Worm (Caenorhabditis elegans) whole organism, mixed stage, embryonic: ENCODE measurements around the gene wht-8.
A peak's percentile ranks its signal among the peaks of the same experiment; 100 is the strongest.

ENCODE experiments used
- M03D4.4 ChIP-seq: sonication (generic microtip); optimal IDR thresholded peaks from 2 replicates; lab custom pipeline; 2017; ENCODE audit warnings: mild to moderate bottlenecking, missing genetic modification characterization, missing compliant biosample characterization
- bed-3 ChIP-seq: fragments of 200-800 bp; sonication (Bioruptor generic); optimal IDR thresholded peaks from 3 replicates; lab custom pipeline; 2018; ENCODE audit warnings: mild to moderate bottlenecking, missing genetic modification characterization, moderate library complexity, missing compliant biosample characterization
- ceh-39 ChIP-seq: fragments of 150-350 bp; optimal IDR thresholded peaks from 2 replicates; lab custom pipeline; 2014; ENCODE audit warnings: missing biosample characterization, missing genetic modification characterization
- ceh-43 ChIP-seq: fragments of 200-800 bp; sonication (Bioruptor generic); optimal IDR thresholded peaks from 2 replicates; lab custom pipeline; 2018; ENCODE audit warnings: mild to moderate bottlenecking, missing genetic modification characterization, moderate library complexity, missing compliant biosample characterization
- ceh-83 ChIP-seq: fragments of 200-800 bp; sonication (Bioruptor generic); optimal IDR thresholded peaks from 2 replicates; lab custom pipeline; 2018; ENCODE audit warnings: mild to moderate bottlenecking, missing genetic modification characterization, missing compliant biosample characterization
- ces-1 ChIP-seq: fragments of 150-350 bp; optimal IDR thresholded peaks from 2 replicates; lab custom pipeline; 2014; ENCODE audit warnings: missing biosample characterization, missing genetic modification reagents, missing genetic modification characterization
- drap-1 ChIP-seq: fragments of 200-800 bp; sonication (Bioruptor generic); optimal IDR thresholded peaks from 3 replicates; lab custom pipeline; 2018; ENCODE audit warnings: mild to moderate bottlenecking, missing genetic modification characterization, missing compliant biosample characterization
- elt-1 ChIP-seq: sonication (generic microtip); optimal IDR thresholded peaks from 2 replicates; lab custom pipeline; 2017; ENCODE audit warnings: missing genetic modification characterization, mild to moderate bottlenecking, missing compliant biosample characterization, antibody characterized with exemption, moderate library complexity, borderline replicate concordance; ENCODE audit not compliant: insufficient read depth
- elt-3 ChIP-seq: fragments of 150-350 bp; optimal IDR thresholded peaks from 2 replicates; lab custom pipeline; 2014; ENCODE audit warnings: missing biosample characterization, missing genetic modification characterization
- flh-1 ChIP-seq: fragments of 200-800 bp; sonication (Bioruptor generic); optimal IDR thresholded peaks from 2 replicates; lab custom pipeline; 2018; ENCODE audit warnings: mild to moderate bottlenecking, missing genetic modification characterization, moderate library complexity, missing compliant biosample characterization
- ham-2 ChIP-seq: fragments of 200-800 bp; sonication (Bioruptor generic); optimal IDR thresholded peaks from 2 replicates; lab custom pipeline; 2018; ENCODE audit warnings: mild to moderate bottlenecking, missing genetic modification characterization, missing compliant biosample characterization
- hlh-1 ChIP-seq: fragments of 150-350 bp; optimal IDR thresholded peaks from 2 replicates; lab custom pipeline; 2014; ENCODE audit warnings: missing biosample characterization, missing genetic modification reagents, missing genetic modification characterization
- lin-13 ChIP-seq: fragments of 150-350 bp; optimal IDR thresholded peaks from 2 replicates; lab custom pipeline; 2014; ENCODE audit warnings: missing biosample characterization, missing genetic modification characterization
- lin-32 ChIP-seq: fragments of 200-800 bp; sonication (Bioruptor generic); optimal IDR thresholded peaks from 2 replicates; lab custom pipeline; 2018; ENCODE audit warnings: mild to moderate bottlenecking, missing genetic modification characterization, missing compliant biosample characterization
- lsy-2 ChIP-seq: fragments of 150-350 bp; optimal IDR thresholded peaks from 2 replicates; lab custom pipeline; 2014; ENCODE audit warnings: missing biosample characterization, missing genetic modification characterization
- mab-5 ChIP-seq: fragments of 150-350 bp; optimal IDR thresholded peaks from 2 replicates; lab custom pipeline; 2014; ENCODE audit warnings: missing biosample characterization, missing genetic modification characterization
- mep-1 ChIP-seq: fragments of 150-350 bp; optimal IDR thresholded peaks from 2 replicates; lab custom pipeline; 2017; ENCODE audit warnings: missing biosample characterization, missing genetic modification reagents, missing genetic modification characterization, inconsistent platforms
- mls-2 ChIP-seq: sonication (generic microtip); optimal IDR thresholded peaks from 2 replicates; lab custom pipeline; 2016; ENCODE audit warnings: mild to moderate bottlenecking, missing genetic modification characterization, moderate library complexity, missing compliant biosample characterization
- nhr-12 ChIP-seq: fragments of 150-350 bp; optimal IDR thresholded peaks from 2 replicates; lab custom pipeline; 2014; ENCODE audit warnings: missing biosample characterization, missing genetic modification characterization
- nhr-237 ChIP-seq: fragments of 150-350 bp; optimal IDR thresholded peaks from 2 replicates; lab custom pipeline; 2014; ENCODE audit warnings: missing biosample characterization, missing genetic modification characterization
- nhr-28 ChIP-seq: fragments of 150-350 bp; optimal IDR thresholded peaks from 2 replicates; lab custom pipeline; 2014; ENCODE audit warnings: missing biosample characterization, missing genetic modification characterization
- nhr-76 ChIP-seq: sonication (generic microtip); optimal IDR thresholded peaks from 2 replicates; lab custom pipeline; 2017; ENCODE audit warnings: missing biosample characterization, missing genetic modification characterization
- pha-4 ChIP-seq: fragments of 150-350 bp; optimal IDR thresholded peaks from 2 replicates; lab custom pipeline; 2018; ENCODE audit warnings: missing biosample characterization, missing genetic modification reagents, missing genetic modification characterization
- sem-2 ChIP-seq: fragments of 200-800 bp; sonication (Bioruptor generic); optimal IDR thresholded peaks from 2 replicates; lab custom pipeline; 2018; ENCODE audit warnings: mild to moderate bottlenecking, missing genetic modification characterization, missing compliant biosample characterization
- snpc-4 ChIP-seq: fragments of 150-350 bp; optimal IDR thresholded peaks from 2 replicates; lab custom pipeline; 2014; ENCODE audit warnings: missing biosample characterization, missing genetic modification characterization
- sptf-1 ChIP-seq: sonication (generic microtip); optimal IDR thresholded peaks from 2 replicates; lab custom pipeline; 2017; ENCODE audit warnings: mild to moderate bottlenecking, missing genetic modification characterization, moderate library complexity, missing compliant biosample characterization
- tbx-8 ChIP-seq: fragments of 200-800 bp; sonication (Bioruptor generic); optimal IDR thresholded peaks from 2 replicates; lab custom pipeline; 2018; ENCODE audit warnings: mild to moderate bottlenecking, missing genetic modification characterization, moderate library complexity, missing compliant biosample characterization
- unc-120 ChIP-seq: sonication (generic microtip); optimal IDR thresholded peaks from 2 replicates; lab custom pipeline; 2017; ENCODE audit warnings: missing genetic modification characterization, missing compliant biosample characterization; ENCODE audit not compliant: poor library complexity, severe bottlenecking
- unc-39 ChIP-seq: fragments of 150-350 bp; optimal IDR thresholded peaks from 2 replicates; lab custom pipeline; 2014; ENCODE audit warnings: missing biosample characterization, missing genetic modification characterization
- unc-62 ChIP-seq: fragments of 150-350 bp; optimal IDR thresholded peaks from 2 replicates; lab custom pipeline; 2014; ENCODE audit warnings: missing biosample characterization, missing genetic modification reagents, missing genetic modification characterization
- zip-8 ChIP-seq: fragments of 150-350 bp; optimal IDR thresholded peaks from 2 replicates; lab custom pipeline; 2014; ENCODE audit warnings: missing biosample characterization, missing genetic modification characterization
- ztf-11 ChIP-seq: fragments of 150-350 bp; optimal IDR thresholded peaks from 2 replicates; lab custom pipeline; 2014; ENCODE audit warnings: missing biosample characterization, missing genetic modification characterization

wht-8 gene

DNA sequence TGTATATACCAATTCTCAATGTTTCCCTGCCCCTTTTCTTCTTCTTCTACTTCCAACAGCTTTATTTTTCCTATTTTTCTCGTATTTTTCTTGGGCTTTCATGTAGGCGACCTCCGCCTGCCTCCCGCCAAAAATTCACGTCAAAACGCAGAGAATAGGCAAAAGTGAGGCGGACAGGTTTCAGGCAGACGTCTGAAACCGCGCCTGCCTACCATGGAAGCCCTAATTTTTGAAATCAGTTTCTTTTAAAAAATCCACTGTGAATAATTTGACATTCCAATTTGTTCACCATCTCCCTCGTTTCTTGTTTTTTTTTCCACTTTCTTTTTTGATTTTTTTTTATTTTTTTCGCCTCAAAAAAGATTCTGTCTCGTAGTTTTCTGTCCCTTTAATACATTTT is 20.2 kb downstream of the wht-8 start:
- TF ChIP-seq lin-32 (GFP tag; lab: Kevin White, UChicago) (no peak), mep-1 (tag; lab: Kevin White, UChicago) (no peak), snpc-4 (tag; lab: Kevin White, UChicago) (no peak), nhr-237 (tag; lab: Kevin White, UChicago) (no peak), ceh-43 (no peak), mab-5 (no peak), ces-1 (GFP tag; lab: Kevin White, UChicago) (no peak), ztf-11 (tag; lab: Kevin White, UChicago) (no peak), M03D4.4 (tag; lab: Kevin White, UChicago) (no peak), ceh-83 (GFP tag; lab: Kevin White, UChicago) (no peak)

DNA sequence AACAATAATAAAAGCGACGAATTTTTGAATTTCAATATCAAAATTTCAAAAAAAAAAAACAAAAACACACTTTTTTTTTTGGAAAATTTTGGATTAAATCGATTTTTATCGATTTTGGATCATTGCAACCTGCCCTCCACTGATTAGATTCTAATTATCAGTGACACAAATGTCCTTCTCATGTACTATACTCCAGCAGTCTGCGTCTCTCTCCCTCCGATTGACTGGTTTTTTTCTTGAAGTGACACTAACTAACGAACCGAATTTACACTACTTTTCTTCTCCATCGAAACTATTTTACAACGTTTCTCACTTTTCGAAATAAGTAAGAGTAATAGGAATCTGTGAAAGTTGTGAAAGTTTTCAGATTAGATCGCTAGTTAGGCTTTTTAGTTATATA is 22.2 kb downstream of the wht-8 start:
- no peak for TF ChIP-seq nhr-237 (tag; lab: Kevin White, UChicago)
- no peak for TF ChIP-seq ceh-83 (GFP tag; lab: Kevin White, UChicago)
- TF ChIP-seq nhr-76 (tag; lab: Kevin White, UChicago) = no peak

DNA sequence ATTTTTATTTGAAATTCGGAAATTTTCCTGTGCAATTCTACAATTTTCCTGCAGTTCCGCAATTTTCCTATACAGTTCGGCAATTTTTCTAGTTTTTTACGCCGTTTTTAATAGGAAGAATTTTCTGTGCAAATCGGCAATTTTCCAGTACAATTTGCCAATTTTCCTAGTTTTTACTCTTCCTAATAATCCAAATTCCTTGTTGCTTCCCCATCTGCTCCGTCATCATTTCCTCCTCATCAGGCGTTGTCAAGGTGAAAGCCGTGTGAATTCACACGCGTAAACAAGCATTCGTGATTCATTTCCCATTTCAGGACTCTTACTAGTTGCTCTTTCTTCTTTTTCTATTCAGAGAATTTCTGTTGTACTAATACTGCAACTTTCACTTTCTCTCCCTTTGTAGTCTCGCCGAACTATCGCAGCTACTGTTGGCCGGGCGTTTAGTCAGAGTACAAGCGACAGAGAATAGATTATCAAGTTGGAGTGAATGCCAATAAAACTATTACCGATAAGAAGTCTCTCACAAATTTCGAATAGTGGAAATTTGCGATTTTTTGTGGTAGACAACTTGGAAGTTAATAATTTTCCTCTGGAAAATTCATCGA is 23.1 kb downstream of the wht-8 start:
- TF ChIP-seq ham-2 (GFP tag; lab: Kevin White, UChicago) (no peak), elt-3 (tag; lab: Kevin White, UChicago) (no peak), flh-1 (GFP tag; lab: Kevin White, UChicago) (no peak), unc-62 (GFP tag; lab: Kevin White, UChicago) (no peak), ces-1 (GFP tag; lab: Kevin White, UChicago) (no peak), ceh-39 (tag; lab: Kevin White, UChicago) (no peak), ztf-11 (tag; lab: Kevin White, UChicago) (no peak), elt-1 (no peak), mab-5 (no peak), unc-39 (tag; lab: Kevin White, UChicago) (no peak), nhr-237 (tag; lab: Kevin White, UChicago) (no peak), lin-13 (no peak), mls-2 (tag; lab: Kevin White, UChicago) (no peak), zip-8 (tag; lab: Kevin White, UChicago) (no peak), sem-2 (GFP tag; lab: Kevin White, UChicago) (no peak), sptf-1 (tag; lab: Kevin White, UChicago) (no peak), bed-3 (GFP tag; lab: Kevin White, UChicago) (no peak), pha-4 (tag; lab: Kevin White, UChicago) (no peak), nhr-12 (tag; lab: Kevin White, UChicago) (no peak)

DNA sequence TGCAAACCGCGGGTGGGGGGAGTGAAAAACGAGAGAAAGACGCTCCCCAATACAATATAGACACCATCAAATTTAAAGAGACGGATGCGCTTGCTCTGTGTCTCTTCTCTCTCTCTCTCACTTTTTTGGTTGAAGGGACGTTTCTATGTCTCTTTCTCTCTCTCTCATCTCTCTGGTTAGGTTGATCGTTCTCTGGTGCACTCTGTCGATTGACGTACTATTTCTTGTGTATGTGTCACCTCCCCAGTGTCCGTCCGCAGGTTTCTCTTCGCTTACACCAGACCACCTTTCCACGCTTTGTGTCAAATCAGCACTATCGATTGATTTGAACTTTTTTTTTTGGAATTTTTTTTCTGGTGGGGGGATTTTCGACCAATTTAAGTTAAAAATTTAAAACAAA is 24.8 kb downstream of the wht-8 start:
- no peak for TF ChIP-seq ztf-11 (tag; lab: Kevin White, UChicago)
- TF ChIP-seq ceh-39 (tag; lab: Kevin White, UChicago) = no peak
- TF ChIP-seq mab-5 = no peak
- TF ChIP-seq lin-13 = no peak
- peak; percentile 92 for TF ChIP-seq unc-120 (tag; lab: Kevin White, UChicago)
- no peak for TF ChIP-seq ceh-43
- peak; percentile 56 for TF ChIP-seq pha-4 (tag; lab: Kevin White, UChicago)
- TF ChIP-seq flh-1 (GFP tag; lab: Kevin White, UChicago) = no peak
- TF ChIP-seq nhr-76 (tag; lab: Kevin White, UChicago) = no peak
- TF ChIP-seq lsy-2 (tag; lab: Kevin White, UChicago) = peak; percentile 7
- peak; percentile 55 for TF ChIP-seq ces-1 (GFP tag; lab: Kevin White, UChicago)
- TF ChIP-seq mep-1 (tag; lab: Kevin White, UChicago) = peak; percentile 34
- peak; percentile 93 for TF ChIP-seq unc-62 (GFP tag; lab: Kevin White, UChicago)
- peak; percentile 58 for TF ChIP-seq hlh-1
- TF ChIP-seq nhr-237 (tag; lab: Kevin White, UChicago) = peak; percentile 41
- no peak for TF ChIP-seq ceh-83 (GFP tag; lab: Kevin White, UChicago)
- no peak for TF ChIP-seq ham-2 (GFP tag; lab: Kevin White, UChicago)
- TF ChIP-seq, all 35 proteins: peak for 8

DNA sequence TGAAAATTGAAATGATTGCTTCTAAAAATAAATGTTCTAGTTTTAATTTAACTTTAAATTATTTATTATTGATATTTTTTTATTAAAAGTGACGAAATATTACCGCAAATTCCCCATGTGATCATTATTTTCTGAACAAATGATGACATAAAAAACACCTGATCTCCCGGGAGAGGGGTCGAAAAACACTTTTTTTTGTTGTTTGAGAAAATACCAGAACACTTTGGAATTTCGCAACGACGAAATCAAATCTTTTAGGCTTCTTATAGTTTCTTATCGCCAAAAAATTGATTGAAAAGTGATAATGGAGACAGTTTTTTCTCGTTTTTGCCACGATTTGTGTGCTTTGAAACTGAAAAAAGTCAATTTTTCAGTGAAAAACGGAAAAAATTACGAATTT is 25.7 kb downstream of the wht-8 start:
- TF ChIP-seq nhr-237 (tag; lab: Kevin White, UChicago) (no peak), nhr-28 (no peak), ceh-43 (no peak), snpc-4 (tag; lab: Kevin White, UChicago) (no peak), lsy-2 (tag; lab: Kevin White, UChicago) (no peak), hlh-1 (no peak), unc-39 (tag; lab: Kevin White, UChicago) (no peak), tbx-8 (GFP tag; lab: Kevin White, UChicago) (no peak), drap-1 (no peak)
